Fruit fly (Drosophila melanogaster) whole organism, embryonic: ENCODE results near the gene mEFTs.

Source experiments
- Adf1 ChIP-seq: fragments of 200-800 bp; sonication (Bioruptor generic); IDR thresholded peaks from 2 replicates; pipeline ENCODE4 v1.3.6; 2022; ENCODE audit warnings: missing biosample characterization, missing genetic modification characterization
- Bdp1 ChIP-seq: fragments of 200-800 bp; sonication (Bioruptor generic); optimal IDR thresholded peaks from 3 replicates; lab custom pipeline; 2016; ENCODE audit warnings: missing biosample characterization, missing genetic modification characterization
- CG10366 ChIP-seq: fragments of 200-800 bp; sonication (Bioruptor generic); IDR thresholded peaks from 2 replicates; pipeline ENCODE4 v1.3.6; 2022; ENCODE audit warnings: missing biosample characterization, missing genetic modification characterization
- CG10462 ChIP-seq: fragments of 200-800 bp; sonication (Bioruptor generic); optimal IDR thresholded peaks from 2 replicates; lab custom pipeline; 2016; ENCODE audit warnings: missing biosample characterization, missing genetic modification characterization
- CG11456 ChIP-seq: fragments of 200-800 bp; sonication (Bioruptor generic); IDR thresholded peaks from 3 replicates; pipeline ENCODE4 v1.3.6; 2022; ENCODE audit warnings: missing biosample characterization, missing genetic modification characterization
- CG11504 ChIP-seq: fragments of 200-800 bp; sonication (Bioruptor generic); optimal IDR thresholded peaks from 3 replicates; lab custom pipeline; 2019; ENCODE audit warnings: missing biosample characterization, mild to moderate bottlenecking, missing genetic modification characterization, moderate library complexity
- CG11696 ChIP-seq: fragments of 200-800 bp; sonication (Bioruptor generic); IDR thresholded peaks from 2 replicates; pipeline ENCODE4 v1.3.6; 2022; ENCODE audit warnings: missing biosample characterization, missing genetic modification characterization
- CG12104 ChIP-seq: fragments of 200-800 bp; sonication (Bioruptor generic); optimal IDR thresholded peaks from 3 replicates; lab custom pipeline; 2016; ENCODE audit warnings: missing biosample characterization, missing genetic modification characterization
- CG12299 ChIP-seq: fragments of 200-800 bp; sonication (Bioruptor generic); optimal IDR thresholded peaks from 2 replicates; lab custom pipeline; 2018; ENCODE audit warnings: missing biosample characterization, mild to moderate bottlenecking, missing genetic modification characterization
- CG12391 ChIP-seq: fragments of 200-800 bp; sonication (Bioruptor generic); optimal IDR thresholded peaks from 3 replicates; lab custom pipeline; 2018; ENCODE audit warnings: missing biosample characterization, mild to moderate bottlenecking, missing genetic modification characterization, moderate library complexity
- CG14014 ChIP-seq: fragments of 200-800 bp; sonication (Bioruptor generic); IDR thresholded peaks from 2 replicates; pipeline ENCODE4 v1.3.6; 2022; ENCODE audit warnings: missing biosample characterization, missing genetic modification characterization
- CG14965 ChIP-seq: fragments of 200-800 bp; sonication (Bioruptor generic); optimal IDR thresholded peaks from 2 replicates; lab custom pipeline; 2016; ENCODE audit warnings: missing biosample characterization, missing genetic modification characterization, borderline replicate concordance
- CG15011 ChIP-seq: fragments of 200-800 bp; sonication (Bioruptor generic); optimal IDR thresholded peaks from 3 replicates; lab custom pipeline; 2018; ENCODE audit warnings: missing biosample characterization, mild to moderate bottlenecking, missing genetic modification characterization
- CG15514 ChIP-seq: fragments of 200-800 bp; sonication (Bioruptor generic); optimal IDR thresholded peaks from 3 replicates; lab custom pipeline; 2017; ENCODE audit warnings: missing biosample characterization, missing genetic modification characterization, mild to moderate bottlenecking, moderate library complexity, missing genetic modification reagents
- CG17612 ChIP-seq: fragments of 200-800 bp; sonication (Bioruptor generic); IDR thresholded peaks from 2 replicates; pipeline ENCODE4 v1.3.6; 2022; ENCODE audit warnings: missing biosample characterization, missing genetic modification characterization
- CG1792 ChIP-seq: fragments of 200-800 bp; sonication (Bioruptor generic); optimal IDR thresholded peaks from 2 replicates; lab custom pipeline; 2016; ENCODE audit warnings: missing biosample characterization, missing genetic modification characterization
- CG18011 ChIP-seq: fragments of 200-800 bp; sonication (Bioruptor generic); optimal IDR thresholded peaks from 2 replicates; lab custom pipeline; 2017; ENCODE audit warnings: missing biosample characterization, missing genetic modification characterization, mild to moderate bottlenecking, moderate library complexity, missing genotype
- CG2120 ChIP-seq: fragments of 200-800 bp; sonication (Bioruptor generic); optimal IDR thresholded peaks from 3 replicates; lab custom pipeline; 2016; ENCODE audit warnings: missing biosample characterization, missing genetic modification characterization
- CG2678 ChIP-seq: fragments of 200-800 bp; sonication (Bioruptor generic); optimal IDR thresholded peaks from 3 replicates; lab custom pipeline; 2019; ENCODE audit warnings: missing biosample characterization, mild to moderate bottlenecking, missing genetic modification characterization, moderate library complexity
- CG3281 ChIP-seq: fragments of 200-800 bp; sonication (Bioruptor generic); optimal IDR thresholded peaks from 3 replicates; lab custom pipeline; 2017; ENCODE audit warnings: missing biosample characterization, mild to moderate bottlenecking, missing genetic modification characterization
- CG34422 ChIP-seq: fragments of 200-800 bp; sonication (Bioruptor generic); IDR thresholded peaks from 3 replicates; pipeline ENCODE4 v1.3.6; 2022; ENCODE audit warnings: missing biosample characterization, missing genetic modification characterization
- CG3847 ChIP-seq: fragments of 200-800 bp; sonication (Bioruptor generic); IDR thresholded peaks from 2 replicates; pipeline ENCODE4 v1.3.6; 2022; ENCODE audit warnings: missing biosample characterization, missing genetic modification characterization
- CG3995 ChIP-seq: fragments of 200-800 bp; sonication (Bioruptor generic); optimal IDR thresholded peaks from 3 replicates; lab custom pipeline; 2016; ENCODE audit warnings: missing biosample characterization, missing genetic modification characterization
- CG6689 ChIP-seq: fragments of 200-800 bp; sonication (Bioruptor generic); IDR thresholded peaks from 2 replicates; pipeline ENCODE4 v1.3.6; 2022; ENCODE audit warnings: missing biosample characterization, missing genetic modification characterization
- CG6765 ChIP-seq: fragments of 200-800 bp; sonication (Bioruptor generic); optimal IDR thresholded peaks from 3 replicates; lab custom pipeline; 2017; ENCODE audit warnings: missing biosample characterization, mild to moderate bottlenecking, missing genetic modification characterization
- CG8290 ChIP-seq, 3 experiments: fragments of 200-800 bp; sonication (Bioruptor generic); optimal IDR thresholded peaks; 2 replicates each; lab custom pipeline; 2016 to 2019; ENCODE audit warnings: missing biosample characterization in 3 of 3, missing genetic modification characterization in 3 of 3, mild to moderate bottlenecking in 2 of 3, moderate library complexity in 1 of 3
- CG8359 ChIP-seq: fragments of 200-800 bp; sonication (Bioruptor generic); optimal IDR thresholded peaks from 2 replicates; lab custom pipeline; 2017; ENCODE audit warnings: missing biosample characterization, mild to moderate bottlenecking, missing genetic modification characterization, borderline replicate concordance
- Camta ChIP-seq: fragments of 200-800 bp; sonication (Bioruptor generic); optimal IDR thresholded peaks from 2 replicates; lab custom pipeline; 2016; ENCODE audit warnings: missing biosample characterization, missing genetic modification characterization
- CoRest ChIP-seq: fragments of 200-800 bp; sonication (Bioruptor generic); optimal IDR thresholded peaks from 3 replicates; lab custom pipeline; 2018; ENCODE audit warnings: missing biosample characterization, mild to moderate bottlenecking, missing genetic modification characterization, moderate library complexity
- D19B ChIP-seq: fragments of 200-800 bp; sonication (Bioruptor generic); optimal IDR thresholded peaks from 2 replicates; lab custom pipeline; 2017; ENCODE audit warnings: missing biosample characterization, mild to moderate bottlenecking, missing genetic modification characterization
- Dad ChIP-seq: fragments of 200-800 bp; sonication (Bioruptor generic); optimal IDR thresholded peaks from 3 replicates; lab custom pipeline; 2016; ENCODE audit warnings: missing biosample characterization, missing genetic modification characterization
- ERR ChIP-seq: fragments of 200-800 bp; sonication (Bioruptor generic); optimal IDR thresholded peaks from 2 replicates; lab custom pipeline; 2016; ENCODE audit warnings: missing biosample characterization, missing genetic modification characterization
- Hand ChIP-seq: fragments of 200-800 bp; sonication (Bioruptor generic); optimal IDR thresholded peaks from 2 replicates; lab custom pipeline; 2017; ENCODE audit warnings: mild to moderate bottlenecking, missing biosample characterization, missing genetic modification reagents, missing genetic modification characterization
- Hr51 ChIP-seq, 2 experiments: fragments of 200-800 bp; sonication (Bioruptor generic); optimal IDR thresholded peaks; 2 replicates in 1 of 2; 3 replicates in 1 of 2; lab custom pipeline; 2016 to 2018; ENCODE audit warnings: missing biosample characterization in 2 of 2, missing genetic modification characterization in 2 of 2, mild to moderate bottlenecking in 1 of 2, moderate library complexity in 1 of 2
- Hsf ChIP-seq: fragments of 200-800 bp; sonication (Bioruptor generic); optimal IDR thresholded peaks from 3 replicates; lab custom pipeline; 2016; ENCODE audit warnings: missing biosample characterization, missing genetic modification characterization
- Oli ChIP-seq: fragments of 200-800 bp; sonication (Bioruptor generic); optimal IDR thresholded peaks from 2 replicates; lab custom pipeline; 2018; ENCODE audit warnings: missing biosample characterization, mild to moderate bottlenecking, missing genetic modification characterization, moderate library complexity
- Side ChIP-seq: fragments of 200-800 bp; sonication (Bioruptor generic); optimal IDR thresholded peaks from 2 replicates; lab custom pipeline; 2016; ENCODE audit warnings: missing biosample characterization, missing genetic modification characterization
- btn ChIP-seq: fragments of 200-800 bp; sonication (Bioruptor generic); optimal IDR thresholded peaks from 2 replicates; lab custom pipeline; 2016; ENCODE audit warnings: missing biosample characterization, missing genetic modification characterization
- chn ChIP-seq: fragments of 200-800 bp; sonication (Bioruptor generic); optimal IDR thresholded peaks from 2 replicates; lab custom pipeline; 2016; ENCODE audit warnings: missing biosample characterization, missing genetic modification characterization
- emc ChIP-seq: fragments of 200-800 bp; sonication (Bioruptor generic); optimal IDR thresholded peaks from 2 replicates; lab custom pipeline; 2016; ENCODE audit warnings: missing biosample characterization, missing genetic modification characterization
- lab ChIP-seq: fragments of 200-800 bp; sonication (Bioruptor generic); optimal IDR thresholded peaks from 3 replicates; lab custom pipeline; 2017; ENCODE audit warnings: missing biosample characterization, missing genetic modification characterization, mild to moderate bottlenecking, moderate library complexity, missing genetic modification reagents
- maf-S ChIP-seq: fragments of 200-800 bp; sonication (Bioruptor generic); optimal IDR thresholded peaks from 2 replicates; lab custom pipeline; 2016; ENCODE audit warnings: missing biosample characterization, missing genetic modification characterization
- pfk ChIP-seq: fragments of 200-800 bp; sonication (Bioruptor generic); optimal IDR thresholded peaks from 2 replicates; lab custom pipeline; 2018; ENCODE audit warnings: missing biosample characterization, mild to moderate bottlenecking, missing genetic modification characterization, moderate library complexity
- pnt ChIP-seq: fragments of 200-800 bp; sonication (Bioruptor generic); optimal IDR thresholded peaks from 3 replicates; lab custom pipeline; 2016; ENCODE audit warnings: missing biosample characterization, missing genetic modification characterization
- ro ChIP-seq: fragments of 200-800 bp; sonication (Bioruptor generic); IDR thresholded peaks from 2 replicates; pipeline ENCODE4 v1.3.6; 2022; ENCODE audit warnings: missing biosample characterization, missing genetic modification characterization
- scrt ChIP-seq: fragments of 200-800 bp; sonication (Bioruptor generic); optimal IDR thresholded peaks from 2 replicates; lab custom pipeline; 2018; ENCODE audit warnings: missing biosample characterization, mild to moderate bottlenecking, missing genetic modification characterization, moderate library complexity
- sd ChIP-seq: fragments of 200-800 bp; sonication (Bioruptor generic); optimal IDR thresholded peaks from 3 replicates; lab custom pipeline; 2018; ENCODE audit warnings: missing biosample characterization, mild to moderate bottlenecking, missing genetic modification characterization, moderate library complexity
- slou ChIP-seq: fragments of 200-800 bp; sonication (Bioruptor generic); optimal IDR thresholded peaks from 3 replicates; lab custom pipeline; 2016; ENCODE audit warnings: missing biosample characterization, missing genetic modification characterization
- tin ChIP-seq: fragments of 200-800 bp; sonication (Bioruptor generic); optimal IDR thresholded peaks from 3 replicates; lab custom pipeline; 2016; ENCODE audit warnings: missing biosample characterization, missing genetic modification characterization
- wdn ChIP-seq: fragments of 200-800 bp; sonication (Bioruptor generic); IDR thresholded peaks from 2 replicates; pipeline ENCODE4 v1.3.6; 2022; ENCODE audit warnings: missing biosample characterization, missing genetic modification characterization

The mEFTs gene

DNA sequence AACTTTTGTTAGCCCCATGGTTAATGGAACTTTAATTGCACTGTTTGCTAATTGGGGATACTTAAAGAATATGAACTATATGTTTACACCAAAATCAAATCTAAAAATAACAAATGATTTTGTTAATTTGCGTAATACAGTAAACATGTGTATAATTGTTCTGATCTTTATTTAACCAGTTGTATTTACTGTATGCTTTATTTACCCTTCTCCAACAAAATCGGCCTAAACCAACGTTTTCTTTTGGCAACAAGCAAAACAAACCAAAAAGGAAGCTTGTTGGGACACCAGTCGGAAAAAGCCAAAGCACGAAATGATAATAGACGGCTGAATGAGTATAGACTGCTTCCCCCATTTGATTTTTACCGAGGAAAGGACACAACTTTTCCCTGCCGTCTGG is 30.3 kb downstream of the mEFTs start (continued):
- TF ChIP-seq wdn (GFP tag; lab: Robert Waterston, UW) (peak; percentile 47; the same call in 1 of the 2 replicates), btn (GFP tag; lab: Kevin White, UChicago) (no peak), ro (GFP tag; lab: Robert Waterston, UW) (no peak), D19B (GFP tag; lab: Kevin White, UChicago) (peak; percentile 62), ERR (GFP tag; lab: Kevin White, UChicago) (peak; percentile 55), CG6689 (no peak), CG3847 (GFP tag; lab: Robert Waterston, UW) (peak; percentile 14; the same call in 1 of the 2 replicates), CG14014 (peak; percentile 53; the same call in 1 of the 2 replicates), CG1792 (GFP tag; lab: Kevin White, UChicago) (peak; percentile 22), Side (GFP tag; lab: Kevin White, UChicago) (peak; percentile 15), CG8359 (no peak), CG3281 (GFP tag; lab: Kevin White, UChicago) (peak; percentile 90), CG3995 (peak; percentile 36), CG12299 (tag; lab: Kevin White, UChicago) (peak; percentile 71), Hr51 (GFP tag; optimal IDR thresholded peaks at IDR 0.05; lab: Kevin White, UChicago) (peak in 1 of 2 experiments; percentile 9), lab (GFP tag; lab: Kevin White, UChicago) (peak; percentile 95), CG10462 (no peak), Bdp1 (GFP tag; lab: Kevin White, UChicago) (peak; percentile 35), CG15011 (GFP tag; lab: Kevin White, UChicago) (peak; percentile 78), tin (GFP tag; lab: Kevin White, UChicago) (no peak), CG6765 (GFP tag; lab: Kevin White, UChicago) (peak; percentile 77), Camta (GFP tag; lab: Kevin White, UChicago) (peak; percentile 42), CG17612 (peak; percentile 44; the same call in 1 of the 2 replicates), CG11456 (GFP tag; lab: Robert Waterston, UW) (peak; percentile 73; the same call in 1 of the 3 replicates), Hsf (GFP tag; lab: Kevin White, UChicago) (peak; percentile 17), CG18011 (GFP tag; lab: Kevin White, UChicago) (peak; percentile 57), Oli (tag; lab: Kevin White, UChicago) (no peak), scrt (GFP tag; lab: Kevin White, UChicago) (peak; percentile 58), emc (GFP tag; lab: Kevin White, UChicago) (peak; percentile 13), CG12104 (peak; percentile 33), CG8290 (GFP tag; optimal IDR thresholded peaks at IDR 0.05; lab: Kevin White, UChicago) (no peak), CG8290 (tag; optimal IDR thresholded peaks at IDR 0.05; lab: Kevin White, UChicago) (peak in 1 of 2 experiments; percentile 95), CG34422 (GFP tag; lab: Robert Waterston, UW) (peak; percentile 42; the same call in 1 of the 3 replicates), Dad (peak; percentile 2), Adf1 (GFP tag; lab: Robert Waterston, UW) (peak; percentile 66), slou (GFP tag; lab: Kevin White, UChicago) (peak; percentile 59), sd (peak; percentile 59), chn (GFP tag; lab: Kevin White, UChicago) (no peak), pnt (GFP tag; lab: Kevin White, UChicago) (peak; percentile 6), CG15514 (peak; percentile 86), CG11696 (GFP tag; lab: Robert Waterston, UW) (peak; percentile 56; the same call in 1 of the 2 replicates), CG2678 (peak; percentile 83), maf-S (GFP tag; lab: Kevin White, UChicago) (peak; percentile 46), CG14965 (GFP tag; lab: Kevin White, UChicago) (no peak), CG12391 (tag; lab: Kevin White, UChicago) (peak; percentile 9), CG10366 (GFP tag; lab: Robert Waterston, UW) (no peak), pfk (peak; percentile 16), CG2120 (peak; percentile 83), Hand (GFP tag; lab: Kevin White, UChicago) (peak; percentile 77), CG11504 (tag; lab: Kevin White, UChicago) (no peak), CoRest (tag; lab: Kevin White, UChicago) (peak; percentile 50)
